Fruit fly (Drosophila melanogaster) whole organism, adult: ENCODE data around the gene eyg.

ENCODE experiments used
- CG11617 ChIP-seq: fragments of 200-800 bp; sonication (Bioruptor generic); optimal IDR thresholded peaks from 2 replicates; lab custom pipeline; 2017; ENCODE audit warnings: mild to moderate bottlenecking, missing biosample characterization, missing genetic modification reagents, missing genetic modification characterization
- CG12768 ChIP-seq: fragments of 200-800 bp; sonication (Bioruptor generic); optimal IDR thresholded peaks from 2 replicates; lab custom pipeline; 2017; ENCODE audit warnings: missing biosample characterization, missing genetic modification characterization, mild to moderate bottlenecking, moderate library complexity, missing genetic modification reagents
- CG14711 ChIP-seq: fragments of 200-800 bp; sonication (Bioruptor generic); optimal IDR thresholded peaks from 2 replicates; lab custom pipeline; 2018; ENCODE audit warnings: missing biosample characterization, mild to moderate bottlenecking, missing genetic modification characterization, moderate library complexity
- CG1620 ChIP-seq: fragments of 200-800 bp; sonication (Bioruptor generic); optimal IDR thresholded peaks from 2 replicates; lab custom pipeline; 2016; ENCODE audit warnings: missing biosample characterization, missing genetic modification characterization
- CG33017 ChIP-seq: fragments of 200-800 bp; sonication (Bioruptor generic); optimal IDR thresholded peaks from 2 replicates; lab custom pipeline; 2018; ENCODE audit warnings: missing biosample characterization, mild to moderate bottlenecking, missing genetic modification characterization, moderate library complexity
- CG5204 ChIP-seq: fragments of 200-800 bp; sonication (Bioruptor generic); optimal IDR thresholded peaks from 2 replicates; lab custom pipeline; 2016; ENCODE audit warnings: missing biosample characterization, missing genetic modification characterization
- CG7045 ChIP-seq: fragments of 200-800 bp; sonication (Bioruptor generic); optimal IDR thresholded peaks from 2 replicates; lab custom pipeline; 2017; ENCODE audit warnings: missing biosample characterization, mild to moderate bottlenecking, missing genetic modification characterization
- CG7101 ChIP-seq: fragments of 200-800 bp; sonication (Bioruptor generic); optimal IDR thresholded peaks from 2 replicates; lab custom pipeline; 2018; ENCODE audit warnings: missing biosample characterization, mild to moderate bottlenecking, missing genetic modification characterization, moderate library complexity
- Clk ChIP-seq: fragments of 200-800 bp; sonication (Bioruptor generic); optimal IDR thresholded peaks from 2 replicates; lab custom pipeline; 2017; ENCODE audit warnings: missing biosample characterization, missing genetic modification characterization
- Crg-1 ChIP-seq: fragments of 200-800 bp; sonication (Bioruptor generic); optimal IDR thresholded peaks from 2 replicates; lab custom pipeline; 2016; ENCODE audit warnings: missing biosample characterization, missing genetic modification characterization
- Hr96 ChIP-seq: fragments of 200-800 bp; sonication (Bioruptor generic); optimal IDR thresholded peaks from 2 replicates; lab custom pipeline; 2016; ENCODE audit warnings: missing biosample characterization, missing genetic modification characterization
- Mnt ChIP-seq: fragments of 200-800 bp; sonication (Bioruptor generic); optimal IDR thresholded peaks from 2 replicates; lab custom pipeline; 2016; ENCODE audit warnings: missing biosample characterization, mild to moderate bottlenecking, missing genetic modification characterization
- bab1 ChIP-seq: fragments of 200-800 bp; sonication (Bioruptor generic); optimal IDR thresholded peaks from 3 replicates; lab custom pipeline; 2019; ENCODE audit warnings: missing biosample characterization, mild to moderate bottlenecking, missing genetic modification characterization, moderate library complexity
- cic ChIP-seq: fragments of 200-800 bp; sonication (Bioruptor generic); optimal IDR thresholded peaks from 2 replicates; lab custom pipeline; 2017; ENCODE audit warnings: missing biosample characterization, mild to moderate bottlenecking, missing genetic modification characterization, moderate library complexity
- cnc ChIP-seq, 2 experiments: fragments of >200 bp; optimal IDR thresholded peaks; 2 replicates each; lab custom pipeline; 2017
- kay ChIP-seq: fragments of 200-800 bp; sonication (Bioruptor generic); peaks from one replicate; lab custom pipeline; 2016; ENCODE audit warnings: missing biosample characterization, missing genetic modification characterization, borderline replicate concordance
- ovo ChIP-seq: fragments of 200-800 bp; sonication (Bioruptor generic); optimal IDR thresholded peaks from 2 replicates; lab custom pipeline; 2016; ENCODE audit warnings: missing biosample characterization, missing genetic modification characterization
- pad ChIP-seq: fragments of 200-800 bp; sonication (Bioruptor generic); optimal IDR thresholded peaks from 3 replicates; lab custom pipeline; 2017; ENCODE audit warnings: missing biosample characterization, missing genetic modification characterization, mild to moderate bottlenecking, moderate library complexity, missing genetic modification reagents
- tj ChIP-seq: fragments of 200-800 bp; sonication (Bioruptor generic); optimal IDR thresholded peaks from 3 replicates; lab custom pipeline; 2017; ENCODE audit warnings: missing biosample characterization, mild to moderate bottlenecking, missing genetic modification characterization, moderate library complexity
- toe ChIP-seq: fragments of 200-800 bp; sonication (Bioruptor generic); optimal IDR thresholded peaks from 2 replicates; lab custom pipeline; 2016; ENCODE audit warnings: missing biosample characterization, missing genetic modification characterization

The eyg gene

dm6 chr3L:12482917-12483316 lies 15.1 kb upstream of the eyg start:
- peak; percentile 21 for TF ChIP-seq kay
- TF ChIP-seq cic (GFP tag; lab: Kevin White, UChicago): no peak
- TF ChIP-seq cnc (optimal IDR thresholded peaks at IDR 0.05; lab: Kevin White, UChicago): no peak
- TF ChIP-seq tj (GFP tag; lab: Kevin White, UChicago): no peak
- peak; percentile 19 for TF ChIP-seq bab1

- TF ChIP-seq Clk (GFP tag; lab: Kevin White, UChicago) (no peak), Hr96 (GFP tag; lab: Kevin White, UChicago) (no peak), CG1620 (GFP tag; lab: Kevin White, UChicago) (no peak), CG11617 (no peak), CG14711 (tag; lab: Kevin White, UChicago) (no peak), tj (GFP tag; lab: Kevin White, UChicago) (no peak)
Measured at dm6 chr3L:12482246-12482645, 14.4 kb upstream of the eyg start, which contains the start of gene CG33725. CG33725 (plus strand) TSS chr3L:12482609.

DNA sequence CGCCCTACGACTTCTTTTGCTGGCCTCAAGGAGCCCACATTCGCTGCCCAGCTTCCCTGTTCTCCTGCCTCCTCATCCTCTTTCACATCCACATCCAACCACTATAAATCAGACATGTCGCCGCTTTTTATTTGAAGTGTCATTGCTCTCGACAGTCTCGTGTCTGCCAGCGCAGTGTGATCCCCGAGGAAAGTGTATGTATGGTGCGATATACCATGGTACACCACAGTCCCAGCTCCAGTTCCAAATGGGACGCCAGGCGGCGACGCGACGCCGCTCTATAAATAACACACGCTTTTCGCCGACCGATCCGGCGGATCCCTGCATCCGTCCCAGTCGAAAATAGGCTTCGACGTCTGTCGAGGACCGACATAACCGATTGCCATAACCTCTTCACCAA lies 10.4 kb upstream of the eyg start:
- TF ChIP-seq toe (GFP tag; lab: Kevin White, UChicago) (no peak), Crg-1 (GFP tag; lab: Kevin White, UChicago) (no peak), tj (GFP tag; lab: Kevin White, UChicago) (no peak)

DNA sequence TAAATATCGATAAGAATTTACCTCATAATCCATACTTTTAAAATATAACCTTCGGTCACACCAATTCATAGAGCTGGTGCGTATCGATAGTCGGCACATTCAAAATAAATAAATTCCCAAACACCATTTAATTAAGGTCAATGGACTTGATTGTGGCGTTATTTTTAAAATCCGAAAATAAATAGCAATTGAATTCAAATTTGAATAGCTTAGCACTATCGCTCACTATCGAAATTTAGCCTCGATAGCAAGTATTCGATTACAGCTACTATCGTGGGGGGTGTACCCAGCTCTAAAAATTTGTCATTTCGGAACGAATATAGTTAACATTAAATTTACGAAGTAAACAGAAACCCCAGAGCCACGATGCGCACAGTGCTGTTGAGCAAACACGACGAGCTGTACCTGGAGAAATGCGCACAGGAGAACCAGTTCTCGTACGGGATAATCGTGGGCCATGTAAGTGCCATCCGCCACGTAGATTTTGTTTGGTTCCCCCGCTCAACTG lies 3.7 kb upstream of the eyg start, which contains the start of gene CG10616:
Gene CG10616, plus strand, starts transcription at position 258 of the 508 bp plus-strand sequence.
- peak; percentile 15 for TF ChIP-seq bab1
- TF ChIP-seq cnc (optimal IDR thresholded peaks at IDR 0.05; lab: Kevin White, UChicago): no peak

dm6 chr3L:12470509-12470908 lies 2.7 kb upstream of the eyg start:
- TF ChIP-seq CG7101 (tag; lab: Kevin White, UChicago): no peak
- TF ChIP-seq toe (GFP tag; lab: Kevin White, UChicago): no peak

DNA sequence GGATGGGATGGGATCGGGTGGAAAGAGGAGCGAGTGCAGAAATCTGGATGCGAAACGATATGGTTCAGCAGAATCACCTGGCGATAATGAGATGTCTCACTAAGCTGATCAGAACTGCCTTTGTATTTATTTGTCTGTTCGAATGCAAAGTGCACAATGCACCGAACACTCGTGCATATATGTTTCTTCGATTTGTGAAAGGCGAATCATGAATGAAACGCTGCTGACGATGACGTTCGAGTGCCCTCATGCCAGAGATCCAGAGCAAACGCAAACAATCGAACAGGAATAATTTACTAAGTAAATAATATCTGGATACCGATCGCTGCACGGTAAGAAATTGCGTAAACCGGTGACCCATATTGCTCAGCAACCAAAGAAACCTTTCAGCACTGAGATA lies 1.9 kb upstream of the eyg start, which contains the start of gene CG32102:
Gene CG32102, minus strand, starts transcription at position 101 of the 400 bp plus-strand sequence.
- TF ChIP-seq CG7045 (no peak), kay (no peak), cic (GFP tag; lab: Kevin White, UChicago) (no peak), Hr96 (GFP tag; lab: Kevin White, UChicago) (no peak), CG33017 (tag; lab: Kevin White, UChicago) (no peak), CG7101 (tag; lab: Kevin White, UChicago) (no peak), CG11617 (no peak), bab1 (no peak)

DNA sequence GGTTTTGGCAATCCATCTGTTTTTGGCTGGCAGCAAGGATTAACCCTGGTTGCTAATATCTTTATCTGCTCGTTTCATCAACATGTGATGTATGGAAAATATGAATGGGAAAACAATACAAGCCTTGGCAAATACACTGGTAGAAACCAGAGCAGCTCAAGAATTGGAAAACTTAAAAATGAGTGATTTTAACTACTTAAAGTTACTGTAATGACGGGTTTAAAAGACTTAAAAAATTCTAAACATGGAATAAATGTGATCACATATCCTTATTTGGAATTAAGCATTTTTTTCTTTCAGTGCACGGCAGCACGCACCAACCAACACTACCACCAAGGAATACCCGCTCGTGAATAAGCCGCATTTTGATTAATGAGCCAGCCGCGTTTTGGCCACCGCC lies 2.6 kb downstream of the eyg start:
- no peak for TF ChIP-seq CG5204 (GFP tag; lab: Kevin White, UChicago)
- no peak for TF ChIP-seq CG11617
- TF ChIP-seq CG14711 (tag; lab: Kevin White, UChicago): no peak
- no peak for TF ChIP-seq Mnt (GFP tag; lab: Kevin White, UChicago)
- TF ChIP-seq pad (GFP tag; lab: Kevin White, UChicago): no peak
- no peak for TF ChIP-seq cic (GFP tag; lab: Kevin White, UChicago)
- TF ChIP-seq cnc (optimal IDR thresholded peaks at IDR 0.05; lab: Kevin White, UChicago): no peak
- no peak for TF ChIP-seq tj (GFP tag; lab: Kevin White, UChicago)
- no peak for TF ChIP-seq CG12768
- TF ChIP-seq kay: no peak
- TF ChIP-seq CG33017 (tag; lab: Kevin White, UChicago): no peak
- TF ChIP-seq Crg-1 (GFP tag; lab: Kevin White, UChicago): no peak
- no peak for TF ChIP-seq Clk (GFP tag; lab: Kevin White, UChicago)
- no peak for TF ChIP-seq Hr96 (GFP tag; lab: Kevin White, UChicago)
- TF ChIP-seq CG1620 (GFP tag; lab: Kevin White, UChicago): no peak
- TF ChIP-seq toe (GFP tag; lab: Kevin White, UChicago): no peak
- TF ChIP-seq CG7045: no peak

dm6 chr3L:12463580-12463979 lies 4.2 kb downstream of the eyg start:
- TF ChIP-seq CG7101 (tag; lab: Kevin White, UChicago) (no peak), pad (GFP tag; lab: Kevin White, UChicago) (no peak), Mnt (GFP tag; lab: Kevin White, UChicago) (no peak), bab1 (no peak), cic (GFP tag; lab: Kevin White, UChicago) (no peak), tj (GFP tag; lab: Kevin White, UChicago) (no peak), CG1620 (GFP tag; lab: Kevin White, UChicago) (no peak), kay (no peak), CG11617 (no peak), CG5204 (GFP tag; lab: Kevin White, UChicago) (no peak), ovo (GFP tag; lab: Kevin White, UChicago) (no peak), CG14711 (tag; lab: Kevin White, UChicago) (no peak), Clk (GFP tag; lab: Kevin White, UChicago) (no peak), Hr96 (GFP tag; lab: Kevin White, UChicago) (no peak), CG7045 (no peak), CG33017 (tag; lab: Kevin White, UChicago) (no peak)
